Fruit fly (Drosophila melanogaster) whole organism, wandering third instar larva: ENCODE data around the gene CG42300.

ENCODE experiments used
- Abd-B ChIP-seq: fragments of >200 bp; optimal IDR thresholded peaks from 2 replicates; lab custom pipeline; 2017; ENCODE audit warnings: missing biosample characterization, missing genetic modification characterization
- CG32264 ChIP-seq: fragments of 200-800 bp; sonication (Bioruptor generic); optimal IDR thresholded peaks from 2 replicates; lab custom pipeline; 2016; ENCODE audit warnings: missing biosample characterization, missing genetic modification characterization
- CG9705 ChIP-seq: fragments of 200-800 bp; sonication (Bioruptor generic); optimal IDR thresholded peaks from 2 replicates; lab custom pipeline; 2018; ENCODE audit warnings: missing biosample characterization, mild to moderate bottlenecking, missing genetic modification characterization
- CrebA ChIP-seq: fragments of 200-800 bp; sonication (Bioruptor generic); optimal IDR thresholded peaks from 2 replicates; lab custom pipeline; 2016; ENCODE audit warnings: missing biosample characterization, mild to moderate bottlenecking, missing genetic modification characterization, borderline replicate concordance
- Dfd ChIP-seq: fragments of >200 bp; optimal IDR thresholded peaks from 2 replicates; lab custom pipeline; 2017; ENCODE audit warnings: missing biosample characterization, missing genetic modification characterization
- Dif ChIP-seq: fragments of 200-275, 200-300 bp; sonication (Bioruptor generic); optimal IDR thresholded peaks from 2 replicates; lab custom pipeline; 2018; ENCODE audit warnings: missing biosample characterization, missing genetic modification characterization; ENCODE audit not compliant: partially characterized antibody
- GATAd ChIP-seq: sonication (Bioruptor generic); optimal IDR thresholded peaks from 2 replicates; lab custom pipeline; 2016; ENCODE audit warnings: missing biosample characterization, missing genetic modification characterization
- HLH106 ChIP-seq: fragments of 200-800 bp; optimal IDR thresholded peaks from 3 replicates; lab custom pipeline; 2019; ENCODE audit warnings: missing biosample characterization, mild to moderate bottlenecking, missing genetic modification characterization, moderate library complexity
- Hnf4 ChIP-seq: fragments of 200-800 bp; sonication (Bioruptor generic); optimal IDR thresholded peaks from 2 replicates; lab custom pipeline; 2016; ENCODE audit warnings: missing biosample characterization, mild to moderate bottlenecking, missing genetic modification characterization
- Hr78 ChIP-seq: fragments of >200 bp; optimal IDR thresholded peaks from 2 replicates; lab custom pipeline; 2017; ENCODE audit warnings: missing biosample characterization, missing genetic modification characterization
- Hr83 ChIP-seq: fragments of 200-300 bp; sonication (Bioruptor generic); optimal IDR thresholded peaks from 2 replicates; lab custom pipeline; 2016; ENCODE audit warnings: missing biosample characterization, mild to moderate bottlenecking, missing genetic modification characterization, moderate library complexity; ENCODE audit not compliant: poor library complexity, severe bottlenecking
- Jra ChIP-seq: sonication (Bioruptor generic); optimal IDR thresholded peaks from 2 replicates; lab custom pipeline; 2016; ENCODE audit warnings: missing biosample characterization, missing genetic modification characterization
- Mio ChIP-seq: sonication (Bioruptor generic); optimal IDR thresholded peaks from 2 replicates; lab custom pipeline; 2016; ENCODE audit warnings: missing biosample characterization, missing genetic modification characterization
- Myc ChIP-seq: fragments of >200 bp; optimal IDR thresholded peaks from 2 replicates; lab custom pipeline; 2017
- N ChIP-seq: fragments of >200 bp; optimal IDR thresholded peaks from 2 replicates; lab custom pipeline; 2018; ENCODE audit warnings: missing biosample characterization, missing external identifiers, missing genetic modification characterization
- OdsH ChIP-seq: fragments of 200-800 bp; sonication (Bioruptor generic); optimal IDR thresholded peaks from 2 replicates; lab custom pipeline; 2016; ENCODE audit warnings: missing biosample characterization, mild to moderate bottlenecking, missing genetic modification characterization
- Rel ChIP-seq, 2 experiments: fragments of 200-800 bp; sonication (Bioruptor generic) in 1 of 2; optimal IDR thresholded peaks; 2 replicates in 1 of 2; 3 replicates in 1 of 2; lab custom pipeline; 2016 to 2019; ENCODE audit warnings: mild to moderate bottlenecking in 2 of 2, missing biosample characterization in 2 of 2, missing genetic modification characterization in 2 of 2, moderate library complexity in 1 of 2
- Sp1 ChIP-seq: fragments of 200-800 bp; sonication (Bioruptor generic); optimal IDR thresholded peaks from 3 replicates; lab custom pipeline; 2019; ENCODE audit warnings: missing biosample characterization, mild to moderate bottlenecking, missing genetic modification characterization, moderate library complexity
- Vsx2 ChIP-seq: fragments of 200-300, 225-300 bp; sonication (Bioruptor generic); optimal IDR thresholded peaks from 2 replicates; lab custom pipeline; 2018; ENCODE audit warnings: missing biosample characterization, missing genetic modification characterization; ENCODE audit not compliant: partially characterized antibody
- br ChIP-seq: fragments of 200-800 bp; sonication (Bioruptor generic); optimal IDR thresholded peaks from 2 replicates; lab custom pipeline; 2016; ENCODE audit warnings: missing biosample characterization, missing genetic modification characterization
- brk ChIP-seq: fragments of 200-800 bp; sonication (Bioruptor generic); optimal IDR thresholded peaks from 2 replicates; lab custom pipeline; 2016; ENCODE audit warnings: missing biosample characterization, mild to moderate bottlenecking, missing genetic modification characterization
- dl ChIP-seq, 2 experiments: fragments of 175-275, 200-275 bp in 1 of 2; fragments of 200-275 bp in 1 of 2; sonication (Bioruptor generic); optimal IDR thresholded peaks; lab custom pipeline; 2018; ENCODE audit warnings: mild to moderate bottlenecking in 2 of 2, missing biosample characterization in 2 of 2, missing genetic modification characterization in 2 of 2, moderate library complexity in 2 of 2; ENCODE audit not compliant: partially characterized antibody in 2 of 2, insufficient read depth in 1 of 2
- dmrt93B ChIP-seq: fragments of 200-800 bp; sonication (Bioruptor generic); optimal IDR thresholded peaks from 2 replicates; lab custom pipeline; 2018; ENCODE audit warnings: missing biosample characterization, mild to moderate bottlenecking, missing genetic modification characterization
- dsf ChIP-seq: sonication (Bioruptor generic); optimal IDR thresholded peaks from 2 replicates; lab custom pipeline; 2016; ENCODE audit warnings: missing biosample characterization, missing genetic modification characterization, borderline replicate concordance
- ey ChIP-seq: fragments of 200-800 bp; sonication (Bioruptor generic); optimal IDR thresholded peaks from 2 replicates; lab custom pipeline; 2016; ENCODE audit warnings: missing biosample characterization, missing genetic modification characterization
- foxo ChIP-seq, 2 experiments: fragments of 200-800 bp; sonication (Bioruptor generic); optimal IDR thresholded peaks; 2 replicates in 1 of 2; 3 replicates in 1 of 2; lab custom pipeline; 2016 to 2017; ENCODE audit warnings: missing biosample characterization in 2 of 2, missing genetic modification characterization in 2 of 2
- fru ChIP-seq: fragments of 200-800 bp; sonication (Bioruptor generic); optimal IDR thresholded peaks from 3 replicates; lab custom pipeline; 2016; ENCODE audit warnings: missing biosample characterization, mild to moderate bottlenecking, missing genetic modification characterization
- h ChIP-seq: fragments of 200-800 bp; sonication (Bioruptor generic); optimal IDR thresholded peaks from 3 replicates; lab custom pipeline; 2016; ENCODE audit warnings: missing biosample characterization, mild to moderate bottlenecking, missing genetic modification characterization
- jim ChIP-seq: fragments of 175-275, 200-325 bp; sonication (Bioruptor generic); optimal IDR thresholded peaks from 2 replicates; lab custom pipeline; 2016; ENCODE audit warnings: missing biosample characterization, mild to moderate bottlenecking, missing genetic modification characterization
- lola ChIP-seq: fragments of >200 bp; optimal IDR thresholded peaks from 2 replicates; lab custom pipeline; 2017; ENCODE audit warnings: missing biosample characterization, missing genetic modification characterization
- pan ChIP-seq: fragments of >200 bp; optimal IDR thresholded peaks from 2 replicates; lab custom pipeline; 2017
- psq ChIP-seq: fragments of 200-800 bp; sonication (Bioruptor generic); optimal IDR thresholded peaks from 3 replicates; lab custom pipeline; 2017; ENCODE audit warnings: missing biosample characterization, mild to moderate bottlenecking, missing genetic modification characterization, moderate library complexity
- rgr ChIP-seq: fragments of 200-800 bp; sonication (Bioruptor generic); optimal IDR thresholded peaks from 3 replicates; lab custom pipeline; 2016; ENCODE audit warnings: missing biosample characterization, mild to moderate bottlenecking, missing genetic modification characterization
- sage ChIP-seq: fragments of 200-800 bp; sonication (Bioruptor generic); optimal IDR thresholded peaks from 2 replicates; lab custom pipeline; 2016; ENCODE audit warnings: missing biosample characterization, mild to moderate bottlenecking, missing genetic modification characterization
- sv ChIP-seq: fragments of 200-800 bp; sonication (Bioruptor generic); optimal IDR thresholded peaks from 3 replicates; lab custom pipeline; 2016; ENCODE audit warnings: missing biosample characterization, missing genetic modification characterization
- tai ChIP-seq: sonication (Bioruptor generic); optimal IDR thresholded peaks from 2 replicates; lab custom pipeline; 2016; ENCODE audit warnings: missing biosample characterization, missing genetic modification characterization
- usp ChIP-seq: fragments of >200 bp; optimal IDR thresholded peaks from 2 replicates; lab custom pipeline; 2017; ENCODE audit warnings: missing biosample characterization, missing genetic modification characterization
- woc ChIP-seq: sonication (Bioruptor generic); optimal IDR thresholded peaks from 2 replicates; lab custom pipeline; 2016; ENCODE audit warnings: missing biosample characterization, mild to moderate bottlenecking, missing genetic modification characterization

Gene CG42300

dm6 chrX:15594230-15594857 lies 38.5 kb upstream of the CG42300 start:
- no peak for TF ChIP-seq jim (GFP tag; lab: Kevin White, UChicago)
- no peak for TF ChIP-seq usp (GFP tag; lab: Kevin White, UChicago)
- TF ChIP-seq Dfd = no peak
- TF ChIP-seq dl (GFP tag; optimal IDR thresholded peaks at IDR 0.05; lab: Kevin White, UChicago; ENCODE audit: insufficient read depth in 1 of 2, partially characterized antibody in 2 of 2) = no peak
- TF ChIP-seq lola (GFP tag; lab: Kevin White, UChicago) = no peak
- peak; percentile 28 for TF ChIP-seq brk (GFP tag; lab: Kevin White, UChicago)
- TF ChIP-seq br (GFP tag; lab: Kevin White, UChicago) = no peak
- TF ChIP-seq rgr (GFP tag; lab: Kevin White, UChicago) = peak; percentile 19
- no peak for TF ChIP-seq CrebA (GFP tag; lab: Kevin White, UChicago)
- TF ChIP-seq fru = no peak
- TF ChIP-seq woc = no peak
- no peak for TF ChIP-seq pan
- no peak for TF ChIP-seq Abd-B
- no peak for TF ChIP-seq sv (GFP tag; lab: Kevin White, UChicago)
- no peak for TF ChIP-seq GATAd (GFP tag; lab: Kevin White, UChicago)
- no peak for TF ChIP-seq dsf (GFP tag; lab: Kevin White, UChicago)
- TF ChIP-seq Dif (GFP tag; lab: Kevin White, UChicago) = no peak
- no peak for TF ChIP-seq dmrt93B (GFP tag; lab: Kevin White, UChicago)
- no peak for TF ChIP-seq Jra
- TF ChIP-seq Mio (GFP tag; lab: Kevin White, UChicago) = no peak
- TF ChIP-seq tai (GFP tag; lab: Kevin White, UChicago) = no peak
- TF ChIP-seq sage (GFP tag; lab: Kevin White, UChicago) = no peak
- TF ChIP-seq CG32264 = no peak
- TF ChIP-seq Hnf4 (GFP tag; lab: Kevin White, UChicago) = peak; percentile 32
- TF ChIP-seq Hr78 (GFP tag; lab: Kevin White, UChicago) = no peak
- no peak for TF ChIP-seq psq (GFP tag; lab: Kevin White, UChicago)
- TF ChIP-seq CG9705 = no peak
- TF ChIP-seq foxo (GFP tag; optimal IDR thresholded peaks at IDR 0.05; lab: Kevin White, UChicago) = peak in 1 of 2 experiments; percentile 20
- no peak for TF ChIP-seq Sp1 (GFP tag; lab: Kevin White, UChicago)
- no peak for TF ChIP-seq N
- TF ChIP-seq ey (GFP tag; lab: Kevin White, UChicago) = no peak
- TF ChIP-seq Hr83 (GFP tag; lab: Kevin White, UChicago) = no peak
- TF ChIP-seq Vsx2 (GFP tag; lab: Kevin White, UChicago) = no peak
- peak; percentile 13 for TF ChIP-seq h
- peak; percentile 27 for TF ChIP-seq HLH106
- TF ChIP-seq Rel (GFP tag; optimal IDR thresholded peaks at IDR 0.05; lab: Kevin White, UChicago) = no peak
- TF ChIP-seq Rel (tag; optimal IDR thresholded peaks at IDR 0.05; lab: Kevin White, UChicago) = no peak
- TF ChIP-seq Myc (lab: Kevin White, UChicago) = peak; percentile 68
- TF ChIP-seq OdsH (GFP tag; lab: Kevin White, UChicago) = no peak

- TF ChIP-seq woc = peak; percentile 31
- TF ChIP-seq br (GFP tag; lab: Kevin White, UChicago) = peak; percentile 20
- no peak for TF ChIP-seq GATAd (GFP tag; lab: Kevin White, UChicago)
- peak; percentile 5 for TF ChIP-seq Hr83 (GFP tag; lab: Kevin White, UChicago)
- TF ChIP-seq Myc (lab: Kevin White, UChicago) = peak; percentile 60
- TF ChIP-seq HLH106 = peak; percentile 40
- TF ChIP-seq Hnf4 (GFP tag; lab: Kevin White, UChicago) = no peak
- no peak for TF ChIP-seq ey (GFP tag; lab: Kevin White, UChicago)
- TF ChIP-seq psq (GFP tag; lab: Kevin White, UChicago) = peak; percentile 15
- peak; percentile 81 for TF ChIP-seq Dif (GFP tag; lab: Kevin White, UChicago)
- peak; percentile 40 to 90 for TF ChIP-seq dl (GFP tag; optimal IDR thresholded peaks at IDR 0.05; lab: Kevin White, UChicago; ENCODE audit: insufficient read depth in 1 of 2, partially characterized antibody in 2 of 2)
- TF ChIP-seq sage (GFP tag; lab: Kevin White, UChicago) = no peak
- peak; percentile 14 for TF ChIP-seq OdsH (GFP tag; lab: Kevin White, UChicago)
- TF ChIP-seq Jra = no peak
- TF ChIP-seq Sp1 (GFP tag; lab: Kevin White, UChicago) = peak; percentile 44
These were observed 37.8 kb upstream of the CG42300 start, which contains the start of gene Chsy for dm6 chrX:15593477-15594229. TSS of gene Chsy (minus strand) at chrX:15593534.
